Fruit fly (Drosophila melanogaster): ENCODE results near the gene Coq6.
A peak's percentile ranks its signal among the peaks of the same experiment; 100 is the strongest.

Coq6 gene

dm6 chr2L:5569503-5569902 lies 37.5 kb upstream of the Coq6 start (continued):
- TF ChIP-seq salr (GFP tag; optimal IDR thresholded peaks at IDR 0.05) (peak in 1 of 2 experiments; percentile 26), vri (GFP tag; optimal IDR thresholded peaks at IDR 0.05) (no peak), CG4318 (GFP tag; optimal IDR thresholded peaks at IDR 0.05) (peak; percentile 33), fkh (GFP tag; optimal IDR thresholded peaks at IDR 0.05) (no peak), dsx (GFP tag; optimal IDR thresholded peaks at IDR 0.05; ENCODE audit: poor library complexity, severe bottlenecking) (peak; percentile 45), Ets96B (tag; optimal IDR thresholded peaks at IDR 0.05) (peak; percentile 54), CG8319 (GFP tag; optimal IDR thresholded peaks at IDR 0.05) (no peak), lz (GFP tag; optimal IDR thresholded peaks at IDR 0.05) (peak; percentile 40), CG6163 (GFP tag; IDR thresholded peaks at IDR 0.05) (peak; percentile 55; the same call in 2 of the 3 replicates), CG11294 (GFP tag; IDR thresholded peaks at IDR 0.05) (no peak), CG34406 (GFP tag; optimal IDR thresholded peaks at IDR 0.05) (peak; percentile 12), Smox (GFP tag; optimal IDR thresholded peaks at IDR 0.05) (peak; percentile 37), dac (GFP tag; optimal IDR thresholded peaks at IDR 0.05) (no peak)

- TF ChIP-seq CG8632 (GFP tag; optimal IDR thresholded peaks at IDR 0.05) (peak; percentile 42), Eip93F (GFP tag; optimal IDR thresholded peaks at IDR 0.05) (no peak), Ets21C (GFP tag; optimal IDR thresholded peaks at IDR 0.05) (no peak), dsx (GFP tag; optimal IDR thresholded peaks at IDR 0.05; ENCODE audit: poor library complexity, severe bottlenecking) (peak; percentile 42), vri (GFP tag; optimal IDR thresholded peaks at IDR 0.05) (no peak), Hr39 (GFP tag; optimal IDR thresholded peaks at IDR 0.05) (no peak), acj6 (GFP tag; optimal IDR thresholded peaks at IDR 0.05) (peak; percentile 52), lz (GFP tag; optimal IDR thresholded peaks at IDR 0.05) (no peak), CG34406 (GFP tag; optimal IDR thresholded peaks at IDR 0.05) (peak; percentile 42), Met (GFP tag; optimal IDR thresholded peaks at IDR 0.05) (no peak), Sox14 (GFP tag; optimal IDR thresholded peaks at IDR 0.05) (peak; percentile 12), dac (GFP tag; optimal IDR thresholded peaks at IDR 0.05) (no peak), fkh (GFP tag; optimal IDR thresholded peaks at IDR 0.05) (no peak), CG11902 (GFP tag; optimal IDR thresholded peaks at IDR 0.05) (no peak), CG8319 (GFP tag; optimal IDR thresholded peaks at IDR 0.05) (no peak), pdm3 (GFP tag; optimal IDR thresholded peaks at IDR 0.05) (peak; percentile 43), CG31627 (GFP tag; optimal IDR thresholded peaks at IDR 0.05) (no peak), CG6163 (GFP tag; IDR thresholded peaks at IDR 0.05) (peak; percentile 86), net (GFP tag; optimal IDR thresholded peaks at IDR 0.05) (peak; percentile 15), esn (GFP tag; optimal IDR thresholded peaks at IDR 0.05) (no peak), Eip75B (GFP tag; optimal IDR thresholded peaks at IDR 0.05) (peak; percentile 24), Lpt (GFP tag; optimal IDR thresholded peaks at IDR 0.05) (peak; percentile 60), CG3919 (GFP tag; optimal IDR thresholded peaks at IDR 0.05) (peak; percentile 38), Eip78C (GFP tag) (peak; percentile 72), OdsH (GFP tag; optimal IDR thresholded peaks at IDR 0.05) (peak; percentile 46), ss (GFP tag; optimal IDR thresholded peaks at IDR 0.05) (peak in 1 of 2 experiments; percentile 21), Blimp-1 (GFP tag; optimal IDR thresholded peaks at IDR 0.05) (no peak), achi (GFP tag; optimal IDR thresholded peaks at IDR 0.05) (peak; percentile 37), CG6792 (GFP tag; optimal IDR thresholded peaks at IDR 0.05) (peak; percentile 35), CG11294 (GFP tag; IDR thresholded peaks at IDR 0.05) (peak; percentile 77), CG15336 (GFP tag; IDR thresholded peaks at IDR 0.05) (peak; percentile 88), Sox15 (GFP tag; optimal IDR thresholded peaks at IDR 0.05) (peak; percentile 18), svp (GFP tag) (peak; percentile 36), CG7368 (GFP tag; optimal IDR thresholded peaks at IDR 0.05) (peak; percentile 2), CG10669 (GFP tag; optimal IDR thresholded peaks at IDR 0.05) (peak; percentile 58), fd85E (GFP tag; optimal IDR thresholded peaks at IDR 0.05) (no peak), Gug (GFP tag; IDR thresholded peaks at IDR 0.05) (peak; percentile 77), Hr4 (GFP tag; optimal IDR thresholded peaks at IDR 0.05) (peak; percentile 58), CG10631 (GFP tag; optimal IDR thresholded peaks at IDR 0.05) (peak; percentile 52), CG11762 (GFP tag; optimal IDR thresholded peaks at IDR 0.05; ENCODE audit: insufficient read depth) (peak; percentile 4), eg (GFP tag; IDR thresholded peaks at IDR 0.05) (peak; percentile 91), spab (GFP tag; optimal IDR thresholded peaks at IDR 0.05) (peak; percentile 44), fd59A (GFP tag; optimal IDR thresholded peaks at IDR 0.05) (peak; percentile 19), cyc (GFP tag; optimal IDR thresholded peaks at IDR 0.05) (no peak), CG9139 (GFP tag; optimal IDR thresholded peaks at IDR 0.05) (peak; percentile 20)
These were observed 35.1 kb upstream of the Coq6 start for dm6 chr2L:5567103-5567502.
